Worm (Caenorhabditis elegans) whole organism, late embryonic: Measurements from ENCODE around the gene arrd-23.
A peak's percentile ranks its signal among the peaks of the same experiment; 100 is the strongest.

Experiments
- C08G9.2 ChIP-seq: sonication (generic microtip); optimal IDR thresholded peaks from 2 replicates; lab custom pipeline; 2016; ENCODE audit warnings: mild to moderate bottlenecking, missing genetic modification characterization, moderate library complexity, missing compliant biosample characterization
- F13H6.1 ChIP-seq: sonication (generic microtip); optimal IDR thresholded peaks from 2 replicates; lab custom pipeline; 2016; ENCODE audit warnings: missing genetic modification characterization, missing compliant biosample characterization
- K09A11.1 ChIP-seq: sonication (generic microtip); optimal IDR thresholded peaks from 2 replicates; lab custom pipeline; 2017; ENCODE audit warnings: antibody characterized with exemption, mild to moderate bottlenecking, missing genetic modification characterization, missing compliant biosample characterization; ENCODE audit not compliant: insufficient read depth
- T23F11.4 ChIP-seq: fragments of 200-800 bp; sonication (Bioruptor generic); optimal IDR thresholded peaks from 2 replicates; lab custom pipeline; 2018; ENCODE audit warnings: mild to moderate bottlenecking, missing genetic modification characterization, missing compliant biosample characterization
- Y22D7AL.16 ChIP-seq: sonication (generic microtip); optimal IDR thresholded peaks from 2 replicates; lab custom pipeline; 2016; ENCODE audit warnings: missing genetic modification characterization, missing compliant biosample characterization
- ahr-1 ChIP-seq: sonication (generic microtip); optimal IDR thresholded peaks from 2 replicates; lab custom pipeline; 2016; ENCODE audit warnings: missing genetic modification characterization, missing compliant biosample characterization
- ceh-19 ChIP-seq: fragments of 200-800 bp; sonication (Bioruptor generic); optimal IDR thresholded peaks from 2 replicates; lab custom pipeline; 2018; ENCODE audit warnings: mild to moderate bottlenecking, missing genetic modification characterization, missing compliant biosample characterization
- ceh-22 ChIP-seq: sonication (generic microtip); optimal IDR thresholded peaks from 2 replicates; lab custom pipeline; 2017; ENCODE audit warnings: missing biosample characterization, missing genetic modification characterization
- ceh-24 ChIP-seq: sonication (generic microtip); optimal IDR thresholded peaks from 2 replicates; lab custom pipeline; 2016; ENCODE audit warnings: mild to moderate bottlenecking, missing genetic modification characterization, missing compliant biosample characterization
- ceh-30 ChIP-seq: fragments of 150-350 bp; optimal IDR thresholded peaks from 2 replicates; lab custom pipeline; 2014; ENCODE audit warnings: missing biosample characterization, missing genetic modification characterization
- ceh-45 ChIP-seq: fragments of 200-800 bp; sonication (Bioruptor generic); IDR thresholded peaks from 2 replicates; pipeline ENCODE4 v1.3.6; 2022; ENCODE audit warnings: missing genetic modification reagents, missing genetic modification characterization, missing compliant biosample characterization
- ceh-48 ChIP-seq: sonication (generic microtip); optimal IDR thresholded peaks from 2 replicates; lab custom pipeline; 2016; ENCODE audit warnings: missing genetic modification characterization, inconsistent platforms, missing compliant biosample characterization
- ceh-6 ChIP-seq: fragments of 200-800 bp; sonication (Bioruptor generic); optimal IDR thresholded peaks from 2 replicates; lab custom pipeline; 2018; ENCODE audit warnings: mild to moderate bottlenecking, missing genetic modification characterization, missing compliant biosample characterization
- che-1 ChIP-seq: sonication (generic microtip); optimal IDR thresholded peaks from 2 replicates; lab custom pipeline; 2016; ENCODE audit warnings: mild to moderate bottlenecking, missing genetic modification characterization, missing compliant biosample characterization
- dve-1 ChIP-seq: sonication (generic microtip); optimal IDR thresholded peaks from 2 replicates; lab custom pipeline; 2017; ENCODE audit warnings: antibody characterized with exemption, mild to moderate bottlenecking, missing genetic modification characterization, missing compliant biosample characterization
- elt-2 ChIP-seq: sonication (generic microtip); optimal IDR thresholded peaks from 2 replicates; lab custom pipeline; 2016; ENCODE audit warnings: missing genetic modification reagents, missing genetic modification characterization, missing compliant biosample characterization
- elt-4 ChIP-seq: sonication (generic microtip); optimal IDR thresholded peaks from 2 replicates; lab custom pipeline; 2016; ENCODE audit warnings: missing genetic modification characterization, missing compliant biosample characterization
- ets-4 ChIP-seq: sonication (generic microtip); optimal IDR thresholded peaks from 2 replicates; lab custom pipeline; 2016; ENCODE audit warnings: missing genetic modification characterization, missing compliant biosample characterization
- fax-1 ChIP-seq: sonication (generic microtip); optimal IDR thresholded peaks from 2 replicates; lab custom pipeline; 2016; ENCODE audit warnings: missing genotype, missing genetic modification characterization, missing compliant biosample characterization
- fkh-10 ChIP-seq: fragments of 150-350 bp; optimal IDR thresholded peaks from 2 replicates; lab custom pipeline; 2014; ENCODE audit warnings: missing biosample characterization, missing genetic modification reagents, missing genetic modification characterization
- fkh-6 ChIP-seq: sonication (generic microtip); optimal IDR thresholded peaks from 2 replicates; lab custom pipeline; 2016; ENCODE audit warnings: missing genetic modification characterization, missing compliant biosample characterization
- gmeb-2 ChIP-seq: sonication (generic microtip); optimal IDR thresholded peaks from 2 replicates; lab custom pipeline; 2016; ENCODE audit warnings: missing genetic modification characterization, inconsistent platforms, missing compliant biosample characterization
- hlh-13 ChIP-seq: fragments of 200-800 bp; sonication (Bioruptor generic); optimal IDR thresholded peaks from 2 replicates; lab custom pipeline; 2018; ENCODE audit warnings: mild to moderate bottlenecking, missing genetic modification characterization, missing compliant biosample characterization
- hlh-30 ChIP-seq: sonication (generic microtip); optimal IDR thresholded peaks from 2 replicates; lab custom pipeline; 2017; ENCODE audit warnings: antibody characterized with exemption, missing genetic modification characterization, missing compliant biosample characterization; ENCODE audit not compliant: insufficient read depth
- hlh-8 ChIP-seq: sonication (generic microtip); optimal IDR thresholded peaks from 2 replicates; lab custom pipeline; 2016; ENCODE audit warnings: missing genotype, missing genetic modification characterization, missing compliant biosample characterization
- lin-11 ChIP-seq: fragments of 200-800 bp; sonication (Bioruptor generic); optimal IDR thresholded peaks from 2 replicates; lab custom pipeline; 2018; ENCODE audit warnings: mild to moderate bottlenecking, missing genetic modification characterization, missing compliant biosample characterization
- nhr-11 ChIP-seq: fragments of 150-350 bp; optimal IDR thresholded peaks from 2 replicates; lab custom pipeline; 2014; ENCODE audit warnings: missing biosample characterization, missing genetic modification characterization
- nhr-232 ChIP-seq: sonication (generic microtip); optimal IDR thresholded peaks from 2 replicates; lab custom pipeline; 2016; ENCODE audit warnings: missing genetic modification characterization, missing compliant biosample characterization
- pat-9 ChIP-seq: fragments of 200-800 bp; sonication (Bioruptor generic); optimal IDR thresholded peaks from 2 replicates; lab custom pipeline; 2018; ENCODE audit warnings: mild to moderate bottlenecking, missing genetic modification characterization, moderate library complexity, missing compliant biosample characterization
- pqm-1 ChIP-seq: sonication (generic microtip); optimal IDR thresholded peaks from 2 replicates; lab custom pipeline; 2016; ENCODE audit warnings: missing genetic modification characterization, missing compliant biosample characterization
- ref-2 ChIP-seq: sonication (generic microtip); optimal IDR thresholded peaks from 2 replicates; lab custom pipeline; 2016; ENCODE audit warnings: missing genetic modification characterization, missing compliant biosample characterization
- rnt-1 ChIP-seq: sonication (generic microtip); optimal IDR thresholded peaks from 2 replicates; lab custom pipeline; 2016; ENCODE audit warnings: missing genetic modification characterization, missing compliant biosample characterization
- sox-4 ChIP-seq: sonication (generic microtip); optimal IDR thresholded peaks from 2 replicates; lab custom pipeline; 2017; ENCODE audit warnings: mild to moderate bottlenecking, missing genetic modification characterization, inconsistent platforms, missing compliant biosample characterization
- syd-9 ChIP-seq: sonication (generic microtip); optimal IDR thresholded peaks from 2 replicates; lab custom pipeline; 2016; ENCODE audit warnings: mild to moderate bottlenecking, missing genetic modification characterization, moderate library complexity, missing compliant biosample characterization
- tbx-7 ChIP-seq: sonication (generic microtip); optimal IDR thresholded peaks from 2 replicates; lab custom pipeline; 2016; ENCODE audit warnings: missing genotype, missing genetic modification characterization, missing compliant biosample characterization
- unc-3 ChIP-seq, 2 experiments: fragments of 200-800 bp in 1 of 2; sonication (Bioruptor generic) in 1 of 2; sonication (generic microtip) in 1 of 2; conservative IDR thresholded peaks in 1 of 2; optimal IDR thresholded peaks in 1 of 2; 2 replicates each; pipeline versions ENCODE4 v1.3.6 to Lab custom; 2016 to 2022; ENCODE audit warnings: missing compliant biosample characterization in 2 of 2, missing genetic modification characterization in 2 of 2, missing genetic modification reagents in 1 of 2
- unc-42 ChIP-seq: sonication (generic microtip); optimal IDR thresholded peaks from 2 replicates; lab custom pipeline; 2016; ENCODE audit warnings: missing genotype, missing genetic modification characterization, missing compliant biosample characterization
- unc-55 ChIP-seq: sonication (generic microtip); optimal IDR thresholded peaks from 2 replicates; lab custom pipeline; 2017; ENCODE audit warnings: missing biosample characterization, missing genetic modification reagents, missing genetic modification characterization
- ztf-16 ChIP-seq: sonication (generic microtip); optimal IDR thresholded peaks from 2 replicates; lab custom pipeline; 2017; ENCODE audit warnings: missing genetic modification characterization, missing compliant biosample characterization

arrd-23 gene

DNA sequence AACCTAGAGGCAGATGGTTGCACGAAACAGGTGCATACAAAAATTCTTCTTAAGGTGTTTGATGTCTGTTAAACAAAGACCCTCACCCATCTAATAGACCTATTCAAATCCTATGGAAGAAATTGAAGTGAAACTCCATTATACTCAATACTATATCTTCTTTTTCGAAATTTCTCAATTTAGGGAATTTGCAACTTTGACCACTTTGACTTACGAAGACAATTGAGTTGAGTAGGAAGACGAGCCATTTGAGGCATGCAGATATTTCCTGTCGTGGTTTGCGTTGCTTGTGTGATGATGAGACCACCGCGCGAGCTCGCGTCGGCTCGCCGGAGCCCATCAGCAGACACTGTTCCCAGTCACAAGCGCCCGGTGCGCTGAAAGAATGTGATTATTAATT lies 15.1 kb upstream of the arrd-23 start:
- TF ChIP-seq fkh-10 (peak; percentile 31), unc-42 (peak; percentile 66), F13H6.1 (tag; lab: Kevin White, UChicago) (no peak)

DNA sequence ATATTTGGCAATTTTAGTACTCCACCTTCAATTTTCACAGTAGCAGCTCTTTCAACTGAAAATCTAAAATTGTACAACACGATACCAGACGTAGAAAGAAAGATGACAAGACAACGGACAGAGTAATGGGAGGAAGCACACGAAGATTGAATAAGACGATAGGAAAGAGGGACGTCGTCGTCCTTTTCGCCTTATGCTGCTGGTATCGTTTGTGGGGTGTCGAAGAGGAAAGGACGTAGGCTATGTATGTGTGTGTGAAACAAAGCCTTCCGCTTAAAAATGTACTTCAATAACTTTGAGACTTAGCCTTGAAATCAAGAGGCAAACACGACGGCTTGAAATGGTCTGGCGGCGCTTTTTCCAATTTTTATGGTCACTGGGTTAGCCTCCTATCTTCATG lies 13.0 kb upstream of the arrd-23 start:
- TF ChIP-seq unc-55 (GFP tag; lab: Kevin White, UChicago) (no peak), sox-4 (tag; lab: Kevin White, UChicago) (no peak), fkh-6 (tag; lab: Kevin White, UChicago) (no peak), ceh-6 (GFP tag; lab: Kevin White, UChicago) (no peak), ceh-24 (no peak), ets-4 (tag; lab: Kevin White, UChicago) (no peak), K09A11.1 (no peak), Y22D7AL.16 (no peak), lin-11 (tag; lab: Kevin White, UChicago) (no peak), nhr-11 (tag; lab: Kevin White, UChicago) (no peak), C08G9.2 (no peak), ceh-19 (no peak), ceh-22 (tag; lab: Kevin White, UChicago) (no peak)

DNA sequence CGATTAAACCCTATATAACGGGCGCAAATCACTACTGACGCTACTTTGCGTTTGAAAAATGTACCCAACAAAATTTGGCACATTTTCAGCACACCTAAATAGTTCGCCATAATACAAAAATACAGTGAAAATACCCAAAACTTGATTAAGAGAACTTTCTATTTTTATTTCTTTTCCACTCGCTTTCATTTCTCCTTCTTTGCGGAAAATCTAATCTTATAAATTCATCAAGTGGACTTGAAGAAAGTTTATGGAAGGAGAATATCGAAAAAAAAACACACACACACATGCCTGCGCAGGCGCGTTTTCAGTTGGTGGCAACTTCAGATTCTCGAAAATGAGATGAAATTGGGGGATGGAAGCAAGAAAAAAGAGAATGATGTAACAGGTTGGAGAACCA lies 10.5 kb upstream of the arrd-23 start:
- TF ChIP-seq lin-11 (tag; lab: Kevin White, UChicago), result no peak
- no peak for TF ChIP-seq fkh-10
- no peak for TF ChIP-seq ref-2 (tag; lab: Kevin White, UChicago)
- TF ChIP-seq pat-9 (tag; lab: Kevin White, UChicago), result no peak
- TF ChIP-seq ceh-24, result no peak
- no peak for TF ChIP-seq ceh-45 (GFP tag; lab: Robert Waterston, UW)
- TF ChIP-seq F13H6.1 (tag; lab: Kevin White, UChicago), result no peak
- TF ChIP-seq ceh-48 (tag; lab: Kevin White, UChicago), result no peak
- TF ChIP-seq gmeb-2 (tag; lab: Kevin White, UChicago), result no peak
- TF ChIP-seq ahr-1 (tag; lab: Kevin White, UChicago), result no peak

DNA sequence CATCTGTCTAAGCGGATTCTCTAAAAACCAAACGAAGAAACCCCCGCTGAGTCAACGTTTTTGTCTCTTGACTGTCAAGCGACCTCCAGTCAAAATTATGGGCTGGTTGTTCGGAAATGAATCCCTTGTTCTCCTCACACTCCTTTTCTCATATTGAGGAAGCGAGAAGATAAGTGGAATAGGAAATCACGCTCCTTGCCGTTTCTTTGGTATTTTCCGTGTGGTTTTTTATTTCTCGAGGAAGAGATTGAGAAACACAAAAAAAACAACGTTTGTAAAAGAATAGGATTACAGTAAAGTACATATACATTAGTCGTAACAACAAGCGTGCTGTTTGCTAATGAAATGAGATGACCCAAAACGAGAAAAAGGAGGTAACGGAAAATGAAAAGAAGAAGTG lies 8.8 kb upstream of the arrd-23 start, which contains the start of gene tsp-14:
tsp-14 (minus strand) TSS at position 62 of the 400 bp plus-strand sequence.
- TF ChIP-seq lin-11 (tag; lab: Kevin White, UChicago) (no peak), nhr-232 (tag; lab: Kevin White, UChicago) (no peak), fkh-10 (no peak), fax-1 (tag; lab: Kevin White, UChicago) (no peak), ztf-16 (no peak), Y22D7AL.16 (no peak), ceh-24 (no peak), rnt-1 (tag; lab: Kevin White, UChicago) (no peak), F13H6.1 (tag; lab: Kevin White, UChicago) (no peak), hlh-30 (tag; lab: Kevin White, UChicago) (no peak), hlh-13 (GFP tag; lab: Kevin White, UChicago) (no peak), pqm-1 (tag; lab: Kevin White, UChicago) (no peak), ceh-19 (no peak), che-1 (tag; lab: Kevin White, UChicago) (no peak), hlh-8 (no peak), ref-2 (tag; lab: Kevin White, UChicago) (no peak), syd-9 (tag; lab: Kevin White, UChicago) (no peak), unc-3 (GFP tag; conservative IDR thresholded peaks at IDR 0.05; lab: Robert Waterston, UW) (no peak), unc-3 (tag; optimal IDR thresholded peaks at IDR 0.05; lab: Kevin White, UChicago) (no peak), tbx-7 (tag; lab: Kevin White, UChicago) (no peak)

DNA sequence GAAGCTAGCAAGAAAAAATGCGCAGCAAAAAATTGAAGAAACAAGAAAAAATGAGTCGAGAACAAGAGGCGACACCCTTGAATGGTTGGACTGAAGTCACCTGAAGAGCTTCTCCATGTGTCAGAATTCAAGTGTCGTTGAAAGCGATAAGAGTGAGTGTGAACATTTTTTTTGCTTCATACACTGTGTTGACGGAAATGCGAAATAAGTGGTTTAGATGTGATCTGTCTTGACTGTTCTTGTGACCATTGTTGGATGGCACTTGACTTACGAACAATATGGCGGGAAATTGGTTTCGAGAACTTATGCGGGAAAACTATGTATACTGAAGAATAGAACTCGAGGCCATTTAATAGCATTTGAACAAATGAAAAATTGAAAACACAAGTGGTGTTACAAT lies 5.8 kb upstream of the arrd-23 start:
- TF ChIP-seq ceh-30 (tag; lab: Kevin White, UChicago) (no peak), fax-1 (tag; lab: Kevin White, UChicago) (no peak), dve-1 (no peak), nhr-232 (tag; lab: Kevin White, UChicago) (no peak), pat-9 (tag; lab: Kevin White, UChicago) (no peak), T23F11.4 (GFP tag; lab: Kevin White, UChicago) (no peak), C08G9.2 (no peak), ztf-16 (no peak), gmeb-2 (tag; lab: Kevin White, UChicago) (no peak), elt-4 (no peak), fkh-10 (no peak), unc-55 (GFP tag; lab: Kevin White, UChicago) (no peak), elt-2 (tag; lab: Kevin White, UChicago) (no peak), ceh-6 (GFP tag; lab: Kevin White, UChicago) (no peak)
